Worm (Caenorhabditis elegans) whole organism, early embryonic: ENCODE measurements around the gene K08D8.6.

Source experiments
- F13C5.2 ChIP-seq: sonication (generic microtip); optimal IDR thresholded peaks from 2 replicates; lab custom pipeline; 2017; ENCODE audit warnings: mild to moderate bottlenecking, missing genetic modification characterization, inconsistent platforms, missing compliant biosample characterization
- ama-1 ChIP-seq: fragments of 150-350 bp; optimal IDR thresholded peaks from 2 replicates; lab custom pipeline; 2014

ce11 chrIV:12890445-12890844, at the start of gene K08D8.6:
- TF ChIP-seq F13C5.2 = no peak
- no peak for TF ChIP-seq ama-1
